Worm (Caenorhabditis elegans) whole organism, midembryonic: ENCODE data around the gene B0507.9.

Source experiments
- cog-1 ChIP-seq: sonication (generic microtip); optimal IDR thresholded peaks from 2 replicates; lab custom pipeline; 2016; ENCODE audit warnings: missing genetic modification characterization, missing compliant biosample characterization
- flt-1 ChIP-seq: fragments of 200-800 bp; sonication (Bioruptor generic); IDR thresholded peaks from 2 replicates; pipeline ENCODE4 v1.3.6; 2022; ENCODE audit warnings: missing genetic modification characterization, missing compliant biosample characterization
- tab-1 ChIP-seq: fragments of 200-800 bp; sonication (Bioruptor generic); IDR thresholded peaks from 2 replicates; pipeline ENCODE4 v1.3.6; 2022; ENCODE audit warnings: missing genetic modification characterization, missing compliant biosample characterization
- ztf-23 ChIP-seq: fragments of 200-800 bp; sonication (Bioruptor generic); IDR thresholded peaks from 2 replicates; pipeline ENCODE4 v1.3.6; 2022; ENCODE audit warnings: missing genetic modification reagents, missing genetic modification characterization, missing compliant biosample characterization

DNA sequence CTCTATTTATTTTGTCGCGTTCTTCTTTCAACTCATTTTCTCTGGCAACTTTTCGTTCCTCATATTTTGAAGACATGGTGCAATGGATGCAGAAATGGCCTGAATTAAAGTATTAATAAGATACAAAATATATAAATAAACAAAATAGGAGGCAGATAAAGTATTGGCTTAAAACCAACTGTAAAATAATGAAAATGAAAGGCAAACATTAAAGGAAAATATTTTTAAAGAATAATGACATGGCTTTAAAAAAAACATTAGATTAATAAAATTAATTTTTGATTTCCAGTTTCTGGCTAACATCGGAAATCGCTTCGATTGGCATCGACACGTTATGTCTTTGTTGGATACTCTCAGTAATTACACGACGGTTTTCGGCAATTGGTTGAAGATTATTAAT, 5.4 kb downstream of the B0507.9 start, which contains the start of gene ddn-1:
- no peak for TF ChIP-seq cog-1 (tag; lab: Kevin White, UChicago)
- no peak for TF ChIP-seq tab-1 (GFP tag; lab: Robert Waterston, UW)
- TF ChIP-seq ztf-23 (GFP tag; lab: Robert Waterston, UW) = no peak
- no peak for TF ChIP-seq flt-1 (GFP tag; lab: Robert Waterston, UW)
